Worm (Caenorhabditis elegans): Measurements from ENCODE around the gene F17C11.26.

DNA sequence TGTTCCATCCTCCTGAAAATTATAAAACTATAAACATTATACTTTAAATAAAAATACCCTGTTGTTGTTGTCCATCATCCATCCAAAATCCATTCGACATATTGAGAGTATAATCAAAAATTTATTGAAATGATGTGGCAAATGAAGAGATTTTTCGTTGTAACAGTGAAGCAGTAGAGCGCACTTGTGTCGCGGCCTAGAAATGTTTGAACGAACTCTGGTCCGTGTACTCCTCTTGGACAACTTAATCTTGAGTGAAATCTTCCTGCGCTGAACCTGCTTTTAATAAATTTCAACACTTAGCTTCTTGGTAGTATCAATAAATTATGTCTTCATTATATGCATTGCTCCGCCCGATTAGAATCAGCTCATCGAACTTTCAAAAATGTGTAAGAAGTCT, 46.6 kb upstream of the F17C11.26 start, which contains the start of the genes F32D8.14 and F32D8.5:
- TF ChIP-seq W03F9.2 (tag; optimal IDR thresholded peaks at IDR 0.05) (peak; percentile 92), him-1 (tag; optimal IDR thresholded peaks at IDR 0.05) (peak; percentile 33)

Data from whole organism, L4/young adult.